Worm (Caenorhabditis elegans): ENCODE results near the gene trpl-2.

DNA sequence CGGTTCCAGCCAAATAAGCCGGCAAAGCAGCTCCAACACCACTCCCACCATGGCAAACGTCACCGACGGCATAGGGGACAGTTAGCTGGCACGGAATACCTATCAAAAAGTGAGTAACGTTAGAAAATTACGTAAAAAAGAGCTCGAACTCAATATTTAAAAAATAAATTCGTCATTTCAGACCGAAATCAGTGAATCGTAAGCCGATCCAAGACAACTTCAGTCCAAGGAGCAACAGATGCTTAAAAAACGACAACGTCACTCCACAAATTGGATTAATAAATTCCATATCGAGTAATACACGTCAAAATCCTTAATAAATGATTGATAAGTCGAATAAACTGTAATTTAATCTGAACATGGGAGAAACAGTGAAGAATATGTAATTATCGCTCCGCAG lies 20.1 kb upstream of the trpl-2 start:
- TF ChIP-seq elt-2 (tag; optimal IDR thresholded peaks at IDR 0.05) (no peak), ceh-22 (tag; optimal IDR thresholded peaks at IDR 0.05) (no peak), che-1 (tag; optimal IDR thresholded peaks at IDR 0.05) (no peak)
